Fruit fly (Drosophila melanogaster) whole organism, pupa: ENCODE data around the gene fd19B.
"Not testable (repeated sequence)": the region's sequence is repeated elsewhere in the genome, so short reads cannot be mapped to it uniquely, and the experiment has no call there.

ENCODE experiments used
- CG10348 ChIP-seq: fragments of 200-800 bp; sonication (Bioruptor generic); IDR thresholded peaks from 2 replicates; pipeline ENCODE4 v1.3.6; 2022; ENCODE audit warnings: missing biosample characterization, missing genetic modification characterization
- CG12605 ChIP-seq: fragments of 200-800 bp; sonication (Bioruptor generic); IDR thresholded peaks from 2 replicates; pipeline ENCODE4 v1.3.6; 2022; ENCODE audit warnings: missing biosample characterization, missing genetic modification characterization
- CG13204 ChIP-seq: fragments of 200-800 bp; sonication (Bioruptor generic); optimal IDR thresholded peaks from 2 replicates; lab custom pipeline; 2018; ENCODE audit warnings: missing biosample characterization, mild to moderate bottlenecking, missing genetic modification characterization, moderate library complexity
- CG14655 ChIP-seq: fragments of 200-800 bp; sonication (Bioruptor generic); optimal IDR thresholded peaks from 3 replicates; lab custom pipeline; 2017; ENCODE audit warnings: mild to moderate bottlenecking, missing biosample characterization, missing genetic modification reagents, missing genetic modification characterization
- CG15710 ChIP-seq: fragments of 200-800 bp; sonication (Bioruptor generic); optimal IDR thresholded peaks from 2 replicates; lab custom pipeline; 2018; ENCODE audit warnings: missing biosample characterization, mild to moderate bottlenecking, missing genetic modification characterization, moderate library complexity
- CG17806 ChIP-seq: fragments of 200-800 bp; sonication (Bioruptor generic); optimal IDR thresholded peaks from 2 replicates; lab custom pipeline; 2018; ENCODE audit warnings: missing biosample characterization, mild to moderate bottlenecking, missing genetic modification characterization, moderate library complexity
- CG32121 ChIP-seq: fragments of 200-800 bp; sonication (Bioruptor generic); IDR thresholded peaks from 2 replicates; pipeline ENCODE4 v1.3.6; 2022; ENCODE audit warnings: missing biosample characterization, missing genetic modification characterization
- CG34367 ChIP-seq: fragments of 200-800 bp; sonication (Bioruptor generic); optimal IDR thresholded peaks from 2 replicates; lab custom pipeline; 2018; ENCODE audit warnings: missing biosample characterization, mild to moderate bottlenecking, missing genetic modification characterization
- CG4496 ChIP-seq: fragments of 200-800 bp; sonication (Bioruptor generic); IDR thresholded peaks from 3 replicates; pipeline ENCODE4 v1.3.6; 2022; ENCODE audit warnings: missing biosample characterization, missing genetic modification characterization
- CG8159 ChIP-seq: fragments of 200-800 bp; sonication (Bioruptor generic); optimal IDR thresholded peaks from 3 replicates; lab custom pipeline; 2018; ENCODE audit warnings: missing biosample characterization, mild to moderate bottlenecking, missing genetic modification characterization, moderate library complexity
- CG8301 ChIP-seq: fragments of 200-800 bp; sonication (Bioruptor generic); optimal IDR thresholded peaks from 2 replicates; lab custom pipeline; 2018; ENCODE audit warnings: missing biosample characterization, mild to moderate bottlenecking, missing genetic modification characterization
- CG9948 ChIP-seq: fragments of 200-800 bp; sonication (Bioruptor generic); optimal IDR thresholded peaks from 2 replicates; lab custom pipeline; 2018; ENCODE audit warnings: missing biosample characterization, mild to moderate bottlenecking, missing genetic modification characterization, moderate library complexity
- D1 ChIP-seq: fragments of 200-800 bp; sonication (Bioruptor generic); optimal IDR thresholded peaks from 2 replicates; lab custom pipeline; 2018; ENCODE audit warnings: missing biosample characterization, mild to moderate bottlenecking, missing genetic modification characterization, moderate library complexity
- EcR ChIP-seq: fragments of 200-800 bp; sonication (Bioruptor generic); optimal IDR thresholded peaks from 3 replicates; lab custom pipeline; 2019; ENCODE audit warnings: missing biosample characterization, missing genetic modification characterization, mild to moderate bottlenecking, moderate library complexity, missing genetic modification reagents
- Ets98B ChIP-seq: fragments of 200-800 bp; sonication (Bioruptor generic); IDR thresholded peaks from 2 replicates; pipeline ENCODE4 v1.3.6; 2022; ENCODE audit warnings: missing biosample characterization, missing genetic modification characterization
- Pif1A ChIP-seq: fragments of 200-800 bp; sonication (Bioruptor generic); optimal IDR thresholded peaks from 3 replicates; lab custom pipeline; 2016; ENCODE audit warnings: missing biosample characterization, missing genetic modification characterization
- Pif1B ChIP-seq: fragments of 200-800 bp; sonication (Bioruptor generic); optimal IDR thresholded peaks from 3 replicates; lab custom pipeline; 2016; ENCODE audit warnings: missing biosample characterization, missing genetic modification characterization
- Snoo ChIP-seq: fragments of 200-800 bp; sonication (Bioruptor generic); optimal IDR thresholded peaks from 3 replicates; lab custom pipeline; 2017; ENCODE audit warnings: missing biosample characterization, mild to moderate bottlenecking, missing genetic modification characterization, inconsistent platforms
- fd96Ca ChIP-seq: fragments of 200-800 bp; sonication (Bioruptor generic); IDR thresholded peaks from 3 replicates; pipeline ENCODE4 v1.3.6; 2022; ENCODE audit warnings: missing biosample characterization, missing genetic modification characterization
- gl ChIP-seq: fragments of 200-800 bp; sonication (Bioruptor generic); optimal IDR thresholded peaks from 2 replicates; lab custom pipeline; 2018; ENCODE audit warnings: missing biosample characterization, mild to moderate bottlenecking, missing genetic modification characterization
- rn ChIP-seq: fragments of 200-800 bp; sonication (Bioruptor generic); IDR thresholded peaks from 2 replicates; pipeline ENCODE4 v1.3.6; 2022; ENCODE audit warnings: missing biosample characterization, missing genetic modification characterization

Gene fd19B

dm6 chrX:20129554-20129953, 37.3 kb upstream of the fd19B start:
- no peak for TF ChIP-seq Pif1B (GFP tag; lab: Kevin White, UChicago)
- 0 out of 2 replicates have a peak, but pooled peaks have one; percentile 25 for TF ChIP-seq CG12605 (GFP tag; lab: Robert Waterston, UW)
- no peak for TF ChIP-seq CG10348
- peak; percentile 62; the same call in 1 of the 2 replicates for TF ChIP-seq Ets98B (GFP tag; lab: Robert Waterston, UW)
- TF ChIP-seq CG4496 (GFP tag; lab: Robert Waterston, UW): peak; percentile 58; the same call in 2 of the 3 replicates
- TF ChIP-seq CG17806: no peak
- no peak for TF ChIP-seq CG34367 (tag; lab: Kevin White, UChicago)
- TF ChIP-seq CG14655: no peak

- TF ChIP-seq rn (GFP tag; lab: Robert Waterston, UW) (no peak), gl (tag; lab: Kevin White, UChicago) (no peak), Snoo (tag; lab: Kevin White, UChicago) (no peak), CG15710 (tag; lab: Kevin White, UChicago) (no peak), CG8159 (no peak), CG10348 (no peak), fd96Ca (GFP tag; lab: Robert Waterston, UW) (no peak), Pif1A (GFP tag; lab: Kevin White, UChicago) (no peak), CG32121 (GFP tag; lab: Robert Waterston, UW) (no peak), D1 (tag; lab: Kevin White, UChicago) (no peak), CG4496 (GFP tag; lab: Robert Waterston, UW) (no peak), CG8301 (tag; lab: Kevin White, UChicago) (no peak), Ets98B (GFP tag; lab: Robert Waterston, UW) (no peak), CG9948 (tag; lab: Kevin White, UChicago) (no peak), Pif1B (GFP tag; lab: Kevin White, UChicago) (no peak), EcR (GFP tag; lab: Kevin White, UChicago) (no peak), CG13204 (GFP tag; lab: Kevin White, UChicago) (no peak), CG17806 (no peak)
Measured at dm6 chrX:20122153-20122552, 29.9 kb upstream of the fd19B start, which contains the start of gene CG34331. TSS of gene CG34331 (plus strand) at chrX:20122453.

dm6 chrX:20110475-20110874, 18.3 kb upstream of the fd19B start, which contains the start of gene karr:
TSS of gene karr (minus strand) at chrX:20110575.
- no peak for TF ChIP-seq CG17806

- TF ChIP-seq CG32121 (GFP tag; lab: Robert Waterston, UW) (no peak), Pif1B (GFP tag; lab: Kevin White, UChicago) (no peak), CG17806 (no peak), Pif1A (GFP tag; lab: Kevin White, UChicago) (no peak), gl (tag; lab: Kevin White, UChicago) (no peak)
Measured at dm6 chrX:20104987-20105386, 12.8 kb upstream of the fd19B start.

- not testable (repeated sequence) for TF ChIP-seq CG17806; CG8159; CG9948 (tag; lab: Kevin White, UChicago)
- TF ChIP-seq, all 21 proteins: peak for 0; not testable (repeated sequence) for 21
Measured at dm6 chrX:20096374-20096773, 4.2 kb upstream of the fd19B start, which contains the start of gene CG42581. TSS of gene CG42581 (minus strand) at chrX:20096474.

dm6 chrX:20094098-20094497, 1.9 kb upstream of the fd19B start, which contains the start of gene Or19b:
TSS of gene Or19b (plus strand) at chrX:20094398.
- TF ChIP-seq Pif1B (GFP tag; lab: Kevin White, UChicago); CG10348; CG8159: not testable (repeated sequence)

- TF ChIP-seq Pif1A (GFP tag; lab: Kevin White, UChicago): no peak
Measured at dm6 chrX:20083762-20084161, 8.4 kb downstream of the fd19B start.

- TF ChIP-seq Snoo (tag; lab: Kevin White, UChicago) (no peak), CG4496 (GFP tag; lab: Robert Waterston, UW) (no peak), CG32121 (GFP tag; lab: Robert Waterston, UW) (no peak), Ets98B (GFP tag; lab: Robert Waterston, UW) (no peak), fd96Ca (GFP tag; lab: Robert Waterston, UW) (no peak), Pif1A (GFP tag; lab: Kevin White, UChicago) (no peak), EcR (GFP tag; lab: Kevin White, UChicago) (no peak), CG10348 (no peak), CG17806 (no peak), D1 (tag; lab: Kevin White, UChicago) (no peak), Pif1B (GFP tag; lab: Kevin White, UChicago) (no peak), CG8301 (tag; lab: Kevin White, UChicago) (no peak), CG34367 (tag; lab: Kevin White, UChicago) (no peak), CG15710 (tag; lab: Kevin White, UChicago) (no peak), CG12605 (GFP tag; lab: Robert Waterston, UW) (no peak), CG13204 (GFP tag; lab: Kevin White, UChicago) (no peak), CG9948 (tag; lab: Kevin White, UChicago) (no peak)
Measured at dm6 chrX:20067017-20067416, 25.2 kb downstream of the fd19B start.
